Worm (Caenorhabditis elegans): ENCODE results near the gene qua-1.

qua-1 gene

DNA sequence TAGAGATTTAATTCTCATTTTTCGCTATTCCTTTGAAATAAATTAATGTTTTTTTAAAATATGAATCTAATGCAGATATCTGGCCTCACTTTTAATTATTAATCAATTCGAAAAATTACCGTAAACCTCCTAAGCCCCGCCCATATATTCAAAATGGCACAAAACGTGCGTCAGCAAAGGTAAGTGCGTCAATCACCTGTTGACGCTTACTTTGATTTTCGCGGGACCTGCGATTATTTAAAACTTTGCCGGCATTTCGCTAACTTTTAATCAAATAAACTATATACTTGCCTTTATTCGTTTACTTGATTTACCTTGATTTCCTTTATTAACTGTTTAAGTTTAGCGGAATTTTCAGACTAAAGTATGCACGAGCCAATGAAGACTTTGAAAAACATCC lies 40.6 kb upstream of the qua-1 start, which contains the start of gene pch-2 (continued):
- TF ChIP-seq F49E8.2 (tag; optimal IDR thresholded peaks at IDR 0.05; ENCODE audit: insufficient read depth) (no peak), ztf-22 (GFP tag; optimal IDR thresholded peaks at IDR 0.05) (no peak), ceh-58 (GFP tag; IDR thresholded peaks at IDR 0.05) (no peak), tlf-1 (GFP tag; optimal IDR thresholded peaks at IDR 0.05) (no peak), tbx-9 (tag; optimal IDR thresholded peaks at IDR 0.05; ENCODE audit: borderline replicate concordance) (no peak), rcor-1 (GFP tag; IDR thresholded peaks at IDR 0.05) (no peak), nhr-90 (tag; optimal IDR thresholded peaks at IDR 0.05) (no peak), madf-8 (GFP tag; conservative IDR thresholded peaks at IDR 0.05) (peak; percentile 54; the same call in 1 of the 2 replicates), dpl-1 (GFP tag; optimal IDR thresholded peaks at IDR 0.05) (peak; percentile 58), lin-35 (GFP tag; optimal IDR thresholded peaks at IDR 0.05) (peak in 1 of 3 experiments; percentile 14), F52B5.7 (tag; optimal IDR thresholded peaks at IDR 0.05) (no peak), mcd-1 (GFP tag; IDR thresholded peaks at IDR 0.05) (no peak), nfya-2 (GFP tag; IDR thresholded peaks at IDR 0.05) (no peak), hmg-1.2 (GFP tag; IDR thresholded peaks at IDR 0.05) (no peak; the same call in 1 of the 2 replicates), ztf-3 (GFP tag; optimal IDR thresholded peaks at IDR 0.05) (no peak), rpc-1 (optimal IDR thresholded peaks at IDR 0.05) (no peak), rpc-1 (tag; optimal IDR thresholded peaks at IDR 0.05) (no peak), egl-18 (GFP tag; IDR thresholded peaks at IDR 0.05) (no peak), ceh-91 (GFP tag; IDR thresholded peaks at IDR 0.05) (peak; percentile 15; the same call in 1 of the 2 replicates), F22D6.2 (tag; optimal IDR thresholded peaks at IDR 0.05) (no peak), Y53G8AR.9 (GFP tag; conservative IDR thresholded peaks at IDR 0.05) (peak; percentile 51; the same call in 1 of the 2 replicates), nhr-120 (GFP tag; IDR thresholded peaks at IDR 0.05) (no peak), atf-7 (tag; optimal IDR thresholded peaks at IDR 0.05) (no peak), nhr-179 (tag; optimal IDR thresholded peaks at IDR 0.05) (no peak), attf-5 (GFP tag; optimal IDR thresholded peaks at IDR 0.05) (peak; percentile 69), nfya-1 (tag; optimal IDR thresholded peaks at IDR 0.05; ENCODE audit: borderline replicate concordance, insufficient read depth) (no peak), B0035.1 (tag; optimal IDR thresholded peaks at IDR 0.05) (no peak), lin-40 (tag; optimal IDR thresholded peaks at IDR 0.05) (no peak), pbrm-1 (GFP tag; IDR thresholded peaks at IDR 0.05) (no peak), snpc-4 (GFP tag; optimal IDR thresholded peaks at IDR 0.05) (no peak), snpc-4 (tag; optimal IDR thresholded peaks at IDR 0.05) (peak in 1 of 4 experiments; percentile 50), F39B2.1 (GFP tag; IDR thresholded peaks at IDR 0.05) (no peak), ztf-26 (tag; optimal IDR thresholded peaks at IDR 0.05) (no peak), xnd-1 (tag; optimal IDR thresholded peaks at IDR 0.05) (peak; percentile 13), T07F8.4 (tag; optimal IDR thresholded peaks at IDR 0.05) (no peak), efl-1 (GFP tag; optimal IDR thresholded peaks at IDR 0.05) (peak; percentile 83), mxl-1 (tag; optimal IDR thresholded peaks at IDR 0.05) (no peak), D2030.7 (GFP tag; IDR thresholded peaks at IDR 0.05) (peak; percentile 40; the same call in 1 of the 2 replicates), zim-3 (tag; optimal IDR thresholded peaks at IDR 0.05) (no peak), F10E7.11 (tag; optimal IDR thresholded peaks at IDR 0.05) (no peak), F33H1.4 (GFP tag; IDR thresholded peaks at IDR 0.05) (peak; percentile 52; the same call in 1 of the 2 replicates), pha-4 (tag; optimal IDR thresholded peaks at IDR 0.05) (no peak), hrde-1 (tag; optimal IDR thresholded peaks at IDR 0.05; ENCODE audit: borderline replicate concordance) (no peak), ekl-4 (GFP tag; IDR thresholded peaks at IDR 0.05) (no peak), aptf-3 (GFP tag; IDR thresholded peaks at IDR 0.05) (no peak), ztf-18 (tag; optimal IDR thresholded peaks at IDR 0.05) (peak; percentile 92), dox-1 (GFP tag; IDR thresholded peaks at IDR 0.05) (peak; percentile 72), ceh-79 (tag; optimal IDR thresholded peaks at IDR 0.05) (no peak), nhr-27 (tag; optimal IDR thresholded peaks at IDR 0.05) (no peak), ceh-27 (GFP tag; optimal IDR thresholded peaks at IDR 0.05) (no peak)

All from whole organism, young adult.